Fruit fly (Drosophila melanogaster) whole organism, embryonic: Measurements from ENCODE around the gene Fur2.

ENCODE experiments used
- Atf-2 ChIP-seq: fragments of 200-800 bp; sonication (Bioruptor generic); optimal IDR thresholded peaks from 2 replicates; lab custom pipeline; 2016; ENCODE audit warnings: missing biosample characterization, missing genetic modification characterization
- BtbVII ChIP-seq: fragments of 200-800 bp; sonication (Bioruptor generic); optimal IDR thresholded peaks from 3 replicates; lab custom pipeline; 2017; ENCODE audit warnings: missing biosample characterization, mild to moderate bottlenecking, missing genetic modification characterization
- CG10321 ChIP-seq: fragments of 200-800 bp; sonication (Bioruptor generic); IDR thresholded peaks from 2 replicates; pipeline ENCODE4 v1.3.6; 2022; ENCODE audit warnings: missing biosample characterization, missing genetic modification characterization
- CG12071 ChIP-seq: fragments of 200-800 bp; sonication (Bioruptor generic); optimal IDR thresholded peaks from 3 replicates; lab custom pipeline; 2018; ENCODE audit warnings: missing biosample characterization, mild to moderate bottlenecking, missing genetic modification characterization
- CG13624 ChIP-seq: fragments of 200-800 bp; sonication (Bioruptor generic); optimal IDR thresholded peaks from 2 replicates; lab custom pipeline; 2016; ENCODE audit warnings: missing biosample characterization, missing genetic modification characterization
- CG15269 ChIP-seq: fragments of 200-800 bp; sonication (Bioruptor generic); optimal IDR thresholded peaks from 2 replicates; lab custom pipeline; 2018; ENCODE audit warnings: missing biosample characterization, mild to moderate bottlenecking, missing genetic modification characterization, moderate library complexity
- CG17802 ChIP-seq: fragments of 200-800 bp; sonication (Bioruptor generic); optimal IDR thresholded peaks from 2 replicates; lab custom pipeline; 2018; ENCODE audit warnings: missing biosample characterization, mild to moderate bottlenecking, missing genetic modification characterization, moderate library complexity
- CG18476 ChIP-seq: fragments of 200-800 bp; sonication (Bioruptor generic); optimal IDR thresholded peaks from 2 replicates; lab custom pipeline; 2016; ENCODE audit warnings: missing biosample characterization, mild to moderate bottlenecking, missing genetic modification characterization
- CG2712 ChIP-seq: fragments of 200-800 bp; optimal IDR thresholded peaks from 3 replicates; lab custom pipeline; 2019; ENCODE audit warnings: missing biosample characterization, mild to moderate bottlenecking, missing genetic modification characterization, moderate library complexity
- CG3065 ChIP-seq: fragments of 200-800 bp; sonication (Bioruptor generic); optimal IDR thresholded peaks from 2 replicates; lab custom pipeline; 2016; ENCODE audit warnings: missing biosample characterization, missing genetic modification characterization
- CG4707 ChIP-seq: fragments of 200-800 bp; sonication (Bioruptor generic); optimal IDR thresholded peaks from 2 replicates; lab custom pipeline; 2018; ENCODE audit warnings: missing biosample characterization, mild to moderate bottlenecking, missing genetic modification characterization, moderate library complexity
- CG7963 ChIP-seq: fragments of 200-800 bp; sonication (Bioruptor generic); IDR thresholded peaks from 3 replicates; pipeline ENCODE4 v1.3.6; 2022; ENCODE audit warnings: missing biosample characterization, missing genetic modification characterization; ENCODE audit not compliant: partially characterized antibody
- CG8281 ChIP-seq: fragments of 200-800 bp; sonication (Bioruptor generic); optimal IDR thresholded peaks from 2 replicates; lab custom pipeline; 2018; ENCODE audit warnings: missing biosample characterization, mild to moderate bottlenecking, missing genetic modification characterization, moderate library complexity
- CG8924 ChIP-seq: fragments of 200-800 bp; optimal IDR thresholded peaks from 3 replicates; lab custom pipeline; 2019; ENCODE audit warnings: missing biosample characterization, mild to moderate bottlenecking, missing genetic modification characterization, moderate library complexity
- CG9797 ChIP-seq: fragments of 200-800 bp; sonication (Bioruptor generic); optimal IDR thresholded peaks from 3 replicates; lab custom pipeline; 2018; ENCODE audit warnings: missing biosample characterization, mild to moderate bottlenecking, missing genetic modification characterization
- H15 ChIP-seq: fragments of 200-800 bp; sonication (Bioruptor generic); IDR thresholded peaks from 3 replicates; pipeline ENCODE4 v1.3.6; 2022; ENCODE audit warnings: missing biosample characterization, missing genetic modification characterization
- HHEX ChIP-seq: fragments of 200-800 bp; sonication (Bioruptor generic); optimal IDR thresholded peaks from 3 replicates; lab custom pipeline; 2017; ENCODE audit warnings: missing biosample characterization, mild to moderate bottlenecking, missing genetic modification characterization, missing genetic modification reagents
- HLHmδ ChIP-seq: fragments of 200-800 bp; sonication (Bioruptor generic); optimal IDR thresholded peaks from 2 replicates; lab custom pipeline; 2018; ENCODE audit warnings: missing biosample characterization, mild to moderate bottlenecking, missing genetic modification characterization, moderate library complexity
- Hey ChIP-seq: fragments of 200-800 bp; sonication (Bioruptor generic); optimal IDR thresholded peaks from 3 replicates; lab custom pipeline; 2018; ENCODE audit warnings: missing biosample characterization, mild to moderate bottlenecking, missing genetic modification characterization
- Hr39 ChIP-seq: fragments of >200 bp; optimal IDR thresholded peaks from 2 replicates; lab custom pipeline; 2017
- Hr51 ChIP-seq, 2 experiments: fragments of 200-800 bp; sonication (Bioruptor generic); optimal IDR thresholded peaks; 2 replicates in 1 of 2; 3 replicates in 1 of 2; lab custom pipeline; 2016 to 2018; ENCODE audit warnings: missing biosample characterization in 2 of 2, missing genetic modification characterization in 2 of 2, mild to moderate bottlenecking in 1 of 2, moderate library complexity in 1 of 2
- NC2α ChIP-seq: fragments of 200-800 bp; sonication (Bioruptor generic); optimal IDR thresholded peaks from 2 replicates; lab custom pipeline; 2016; ENCODE audit warnings: missing biosample characterization, missing genetic modification characterization
- NC2β ChIP-seq: fragments of 200-800 bp; sonication (Bioruptor generic); optimal IDR thresholded peaks from 2 replicates; lab custom pipeline; 2016; ENCODE audit warnings: missing biosample characterization, missing genetic modification characterization
- NFAT ChIP-seq: fragments of 200-800 bp; sonication (Bioruptor generic); IDR thresholded peaks from 2 replicates; pipeline ENCODE4 v1.3.6; 2022; ENCODE audit warnings: missing biosample characterization, missing genetic modification characterization
- Rx ChIP-seq: fragments of 200-800 bp; sonication (Bioruptor generic); IDR thresholded peaks from 2 replicates; pipeline ENCODE4 v1.3.6; 2022; ENCODE audit warnings: missing biosample characterization, missing genetic modification characterization
- al ChIP-seq: fragments of 200-800 bp; sonication (Bioruptor generic); IDR thresholded peaks from 2 replicates; pipeline ENCODE4 v1.3.6; 2022; ENCODE audit warnings: missing biosample characterization, missing genetic modification characterization
- bab2 ChIP-seq: fragments of 200-800 bp; sonication (Bioruptor generic); optimal IDR thresholded peaks from 2 replicates; lab custom pipeline; 2016; ENCODE audit warnings: missing biosample characterization, missing genetic modification characterization
- bsh ChIP-seq, 2 experiments: fragments of 200-800 bp; sonication (Bioruptor generic); optimal IDR thresholded peaks; 2 replicates each; lab custom pipeline; 2017 to 2018; ENCODE audit warnings: mild to moderate bottlenecking in 2 of 2, missing biosample characterization in 2 of 2, missing genetic modification characterization in 2 of 2, moderate library complexity in 1 of 2
- cato ChIP-seq: fragments of 200-800 bp; sonication (Bioruptor generic); optimal IDR thresholded peaks from 2 replicates; lab custom pipeline; 2016; ENCODE audit warnings: missing biosample characterization, missing genetic modification characterization, borderline replicate concordance
- corto ChIP-seq: fragments of 200-800 bp; sonication (Bioruptor generic); optimal IDR thresholded peaks from 2 replicates; lab custom pipeline; 2016; ENCODE audit warnings: missing biosample characterization, mild to moderate bottlenecking, missing genetic modification characterization, moderate library complexity
- crol ChIP-seq: fragments of 200-800 bp; sonication (Bioruptor generic); IDR thresholded peaks from 2 replicates; pipeline ENCODE4 v1.3.6; 2022; ENCODE audit warnings: missing biosample characterization, missing genetic modification characterization
- da ChIP-seq: fragments of 200-800 bp; sonication (Bioruptor generic); optimal IDR thresholded peaks from 2 replicates; lab custom pipeline; 2016; ENCODE audit warnings: missing biosample characterization, missing genetic modification characterization
- dati ChIP-seq: fragments of 200-800 bp; sonication (Bioruptor generic); IDR thresholded peaks from 2 replicates; pipeline ENCODE4 v1.3.6; 2022; ENCODE audit warnings: missing biosample characterization, missing genetic modification characterization
- dimm ChIP-seq: fragments of 200-800 bp; sonication (Bioruptor generic); IDR thresholded peaks from 2 replicates; pipeline ENCODE4 v1.3.6; 2022; ENCODE audit warnings: missing biosample characterization, missing genetic modification characterization
- dmrt99B ChIP-seq: fragments of 200-800 bp; sonication (Bioruptor generic); optimal IDR thresholded peaks from 2 replicates; lab custom pipeline; 2018; ENCODE audit warnings: missing biosample characterization, mild to moderate bottlenecking, missing genetic modification characterization, moderate library complexity
- esg ChIP-seq: fragments of 200-800 bp; sonication (Bioruptor generic); conservative IDR thresholded peaks from 2 replicates; pipeline ENCODE4 v1.3.6; 2022; ENCODE audit warnings: missing biosample characterization, missing genetic modification characterization
- insv ChIP-seq, 2 experiments: fragments of 200-800 bp; sonication (Bioruptor generic); optimal IDR thresholded peaks; 3 replicates each; lab custom pipeline; 2016 to 2018; ENCODE audit warnings: missing biosample characterization in 2 of 2, missing genetic modification characterization in 2 of 2
- lola ChIP-seq, 3 experiments: fragments of >200 bp in 2 of 3; fragments of 200-800 bp in 1 of 3; sonication (Bioruptor generic) in 1 of 3; optimal IDR thresholded peaks; 2 replicates each; lab custom pipeline; 2017 to 2019; ENCODE audit warnings: missing biosample characterization in 3 of 3, missing genetic modification characterization in 3 of 3, mild to moderate bottlenecking in 1 of 3, moderate library complexity in 1 of 3
- pan ChIP-seq, 4 experiments: fragments of >200 bp in 3 of 4; fragments of 200-800 bp in 1 of 4; sonication (Bioruptor generic) in 1 of 4; optimal IDR thresholded peaks in 3 of 4; IDR thresholded peaks in 1 of 4; 2 replicates each; pipeline versions ENCODE4 v1.3.6 to Lab custom; 2017 to 2022; ENCODE audit warnings: missing biosample characterization in 2 of 4, missing genetic modification characterization in 2 of 4, mixed read lengths in 1 of 4
- pnt ChIP-seq: fragments of 200-800 bp; sonication (Bioruptor generic); optimal IDR thresholded peaks from 3 replicates; lab custom pipeline; 2016; ENCODE audit warnings: missing biosample characterization, missing genetic modification characterization
- pum ChIP-seq: fragments of 200-800 bp; sonication (Bioruptor generic); optimal IDR thresholded peaks from 2 replicates; lab custom pipeline; 2016; ENCODE audit warnings: missing biosample characterization, missing genetic modification characterization
- sc ChIP-seq, 3 experiments: fragments of >200 bp in 2 of 3; fragments of 200-800 bp in 1 of 3; sonication (Bioruptor generic) in 1 of 3; optimal IDR thresholded peaks; 2 replicates in 2 of 3; 3 replicates in 1 of 3; lab custom pipeline; 2017; ENCODE audit warnings: mild to moderate bottlenecking in 1 of 3, missing biosample characterization in 1 of 3, missing genetic modification characterization in 1 of 3, missing genetic modification reagents in 1 of 3
- schlank ChIP-seq: fragments of 200-800 bp; sonication (Bioruptor generic); optimal IDR thresholded peaks from 2 replicates; lab custom pipeline; 2018; ENCODE audit warnings: missing biosample characterization, mild to moderate bottlenecking, missing genetic modification characterization
- sisA ChIP-seq: fragments of 200-800 bp; sonication (Bioruptor generic); IDR thresholded peaks from 2 replicates; pipeline ENCODE4 v1.3.6; 2022; ENCODE audit warnings: missing biosample characterization, missing genetic modification characterization
- slp2 ChIP-seq: fragments of 200-800 bp; sonication (Bioruptor generic); optimal IDR thresholded peaks from 2 replicates; lab custom pipeline; 2016; ENCODE audit warnings: missing biosample characterization, missing genetic modification characterization
- sqz ChIP-seq: fragments of 200-800 bp; sonication (Bioruptor generic); optimal IDR thresholded peaks from 3 replicates; lab custom pipeline; 2018; ENCODE audit warnings: missing biosample characterization, mild to moderate bottlenecking, missing genetic modification characterization
- vvl ChIP-seq: fragments of 200-800 bp; sonication (Bioruptor generic); IDR thresholded peaks from 2 replicates; pipeline ENCODE4 v1.3.6; 2022; ENCODE audit warnings: missing biosample characterization, missing genetic modification characterization
- wor ChIP-seq: fragments of 200-800 bp; sonication (Bioruptor generic); IDR thresholded peaks from 2 replicates; pipeline ENCODE4 v1.3.6; 2022; ENCODE audit warnings: missing biosample characterization, missing genetic modification characterization
- zf30C ChIP-seq: fragments of 200-800 bp; sonication (Bioruptor generic); optimal IDR thresholded peaks from 3 replicates; lab custom pipeline; 2018; ENCODE audit warnings: missing biosample characterization, mild to moderate bottlenecking, missing genetic modification characterization

The Fur2 gene

dm6 chrX:16391397-16391796 lies 18.5 kb downstream of the Fur2 start, which contains the start of the genes TH1 and mei-41 (continued):
- TF ChIP-seq schlank (tag; lab: Kevin White, UChicago) (peak; percentile 41), CG18476 (GFP tag; lab: Kevin White, UChicago) (peak; percentile 61), dimm (GFP tag; lab: Robert Waterston, UW) (peak; percentile 65; the same call in 1 of the 2 replicates), Rx (GFP tag; lab: Robert Waterston, UW) (peak; percentile 93), bsh (GFP tag; optimal IDR thresholded peaks at IDR 0.05; lab: Kevin White, UChicago) (peak in 1 of 2 experiments; percentile 91), BtbVII (no peak), slp2 (peak; percentile 48), NFAT (GFP tag; lab: Robert Waterston, UW) (peak; percentile 93), CG10321 (GFP tag; lab: Robert Waterston, UW) (peak; percentile 11; the same call in 1 of the 2 replicates), CG13624 (no peak), crol (GFP tag; lab: Robert Waterston, UW) (peak; percentile 41; the same call in 1 of the 2 replicates), vvl (GFP tag; lab: Robert Waterston, UW) (peak; percentile 97), lola (GFP tag; optimal IDR thresholded peaks at IDR 0.05; lab: Kevin White, UChicago) (peak in 2 of 3 experiments; percentile 83 to 89), sc (optimal IDR thresholded peaks at IDR 0.05; lab: Kevin White, UChicago) (no peak), sc (GFP tag; optimal IDR thresholded peaks at IDR 0.05; lab: Kevin White, UChicago) (peak; percentile 74), CG15269 (peak; percentile 90), cato (GFP tag; lab: Kevin White, UChicago) (peak; percentile 74), da (GFP tag; lab: Kevin White, UChicago) (no peak), dati (GFP tag; lab: Robert Waterston, UW) (peak; percentile 90), Hey (tag; lab: Kevin White, UChicago) (no peak), CG3065 (GFP tag; lab: Kevin White, UChicago) (peak; percentile 74), sqz (GFP tag; lab: Kevin White, UChicago) (no peak), Hr39 (lab: Kevin White, UChicago) (no peak), pan (optimal IDR thresholded peaks at IDR 0.05; lab: Kevin White, UChicago) (no peak), pan (GFP tag; optimal IDR thresholded peaks at IDR 0.05 in 1 of 2, IDR thresholded peaks at IDR 0.05 in 1 of 2) (peak in 1 of 2 experiments; percentile 96), sisA (GFP tag; lab: Robert Waterston, UW) (peak; percentile 95), HLHmδ (no peak), HHEX (GFP tag; lab: Kevin White, UChicago) (peak; percentile 72), al (GFP tag; lab: Robert Waterston, UW) (peak; percentile 95), CG9797 (peak; percentile 78), pum (GFP tag; lab: Kevin White, UChicago) (peak; percentile 54), CG4707 (GFP tag; lab: Kevin White, UChicago) (peak; percentile 5), pnt (peak; percentile 55), CG12071 (GFP tag; lab: Kevin White, UChicago) (no peak), corto (no peak), NC2β (GFP tag; lab: Kevin White, UChicago) (peak; percentile 27), Hr51 (GFP tag; optimal IDR thresholded peaks at IDR 0.05; lab: Kevin White, UChicago) (peak in 1 of 2 experiments; percentile 51), insv (GFP tag; optimal IDR thresholded peaks at IDR 0.05; lab: Kevin White, UChicago) (peak in 1 of 2 experiments; percentile 48), bab2 (GFP tag; lab: Kevin White, UChicago) (peak; percentile 60), H15 (GFP tag; lab: Robert Waterston, UW) (peak; percentile 93), CG8281 (tag; lab: Kevin White, UChicago) (no peak), esg (GFP tag; lab: Robert Waterston, UW) (peak; percentile 95), CG17802 (tag; lab: Kevin White, UChicago) (peak; percentile 92), NC2α (GFP tag; lab: Kevin White, UChicago) (no peak), CG8924 (peak; percentile 92), Atf-2 (GFP tag; lab: Kevin White, UChicago) (peak; percentile 19), wor (peak; percentile 93), CG2712 (tag; lab: Kevin White, UChicago) (peak; percentile 94), CG7963 (GFP tag; lab: Robert Waterston, UW) (no peak), zf30C (GFP tag; lab: Kevin White, UChicago) (no peak), dmrt99B (peak; percentile 93)
